Fruit fly (Drosophila melanogaster): ENCODE results near the gene CG14109.

DNA sequence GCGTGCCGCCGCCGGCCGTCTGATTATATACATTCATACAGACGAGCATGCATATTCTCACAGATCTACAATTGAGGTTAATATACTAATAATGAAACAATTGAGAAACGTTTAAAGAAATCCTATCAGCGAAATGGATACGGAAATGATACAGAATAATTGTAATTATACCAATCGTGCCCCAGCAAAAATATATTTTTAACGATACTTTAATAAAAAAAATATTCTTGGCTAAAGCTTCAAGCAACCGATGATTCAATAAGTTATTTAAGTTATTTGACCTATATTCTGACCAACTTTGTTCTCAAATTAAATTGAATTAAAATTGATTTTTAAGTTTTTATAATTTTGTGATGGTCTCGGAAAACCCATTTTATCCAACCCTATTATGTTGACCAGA lies 35.4 kb downstream of the CG14109 start:
- TF ChIP-seq Dll (optimal IDR thresholded peaks at IDR 0.05) = no peak
- no peak for TF ChIP-seq pan (optimal IDR thresholded peaks at IDR 0.05)
- no peak for TF ChIP-seq psq (optimal IDR thresholded peaks at IDR 0.05)
- TF ChIP-seq usp (GFP tag; optimal IDR thresholded peaks at IDR 0.05) = no peak

Measured in whole organism.